Worm (Caenorhabditis elegans): ENCODE measurements around the gene flp-2.

ce11 chrX:10047325-10047724 lies 47.7 kb downstream of the flp-2 start, which contains the start of gene ZC374.2:
- TF ChIP-seq flt-1 (GFP tag; IDR thresholded peaks at IDR 0.05) = no peak
- no peak for TF ChIP-seq tab-1 (GFP tag; IDR thresholded peaks at IDR 0.05)
- TF ChIP-seq ztf-23 (GFP tag; IDR thresholded peaks at IDR 0.05) = no peak
- no peak for TF ChIP-seq med-1 (GFP tag; optimal IDR thresholded peaks at IDR 0.05; ENCODE audit: insufficient read depth)

Measured in whole organism, midembryonic.